Fruit fly (Drosophila melanogaster): Measurements from ENCODE around the gene Cpr67B.

DNA sequence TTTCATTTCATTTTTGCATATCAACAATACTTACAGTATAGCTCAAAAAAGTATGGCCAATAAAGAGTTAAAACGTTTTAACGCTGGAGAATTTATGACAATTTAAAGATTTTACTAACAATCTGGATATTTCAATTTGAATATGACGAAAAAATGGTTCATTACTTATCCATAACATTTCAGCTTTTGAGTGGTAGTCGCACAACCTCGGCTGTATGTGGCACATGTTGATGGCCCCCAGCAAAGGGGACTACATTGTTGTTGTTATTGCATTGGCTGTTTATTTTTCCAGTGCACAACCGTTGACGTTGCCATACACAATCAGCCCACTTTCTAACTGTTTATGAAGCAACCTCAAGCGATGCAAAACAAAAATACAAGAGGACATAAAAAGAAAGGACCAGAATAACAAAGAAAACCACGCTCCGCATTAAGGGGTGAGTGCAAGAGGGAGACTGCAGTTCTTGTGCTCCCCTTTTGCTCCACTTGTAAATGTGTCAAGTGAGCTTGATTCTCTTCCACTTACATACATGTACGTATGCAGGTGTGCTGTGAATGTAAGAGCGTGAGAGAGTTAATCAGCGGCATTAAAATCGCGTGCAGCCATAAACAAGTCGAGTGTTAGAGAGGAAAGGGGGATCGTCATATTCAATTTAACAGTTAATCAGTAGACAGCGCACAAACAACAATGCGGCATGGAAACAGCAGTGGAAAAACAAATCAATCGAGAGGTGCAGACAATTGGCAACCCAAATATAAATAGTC is 15.6 kb downstream of the Cpr67B start:
- no peak for TF ChIP-seq insv (optimal IDR thresholded peaks at IDR 0.05)
- no peak for TF ChIP-seq Sin3A (optimal IDR thresholded peaks at IDR 0.05)
- no peak for TF ChIP-seq psq (optimal IDR thresholded peaks at IDR 0.05)
- no peak for TF ChIP-seq ttk (optimal IDR thresholded peaks at IDR 0.05)
- no peak for TF ChIP-seq h (optimal IDR thresholded peaks at IDR 0.05)
- TF ChIP-seq Myc (optimal IDR thresholded peaks at IDR 0.05), result no peak

Measured in Kc167 (cell line).